Worm (Caenorhabditis elegans): ENCODE data around the gene T07A9.12.

DNA sequence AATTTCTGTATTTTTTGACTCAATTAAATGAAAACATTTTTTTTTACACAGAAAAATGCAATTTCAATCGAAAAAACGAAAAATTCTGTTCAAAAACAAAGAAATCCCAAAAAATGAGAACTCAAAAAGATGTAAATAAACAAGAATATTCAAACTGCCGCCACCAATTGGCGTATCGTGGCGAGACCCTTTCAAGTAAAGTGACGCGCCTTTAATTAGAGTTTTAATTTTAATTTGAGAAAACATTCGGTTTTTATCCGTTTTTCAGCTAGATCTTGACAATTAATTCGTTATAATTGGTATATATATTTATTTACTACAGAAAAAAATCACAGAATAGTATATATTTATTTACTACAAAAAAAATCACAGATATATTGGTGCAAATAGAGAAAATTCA is 31.1 kb upstream of the T07A9.12 start:
- TF ChIP-seq med-1 (GFP tag; optimal IDR thresholded peaks at IDR 0.05; ENCODE audit: insufficient read depth) (no peak), flt-1 (GFP tag; IDR thresholded peaks at IDR 0.05) (no peak), klf-2 (GFP tag; conservative IDR thresholded peaks at IDR 0.05) (no peak), ztf-29 (GFP tag; IDR thresholded peaks at IDR 0.05) (no peak), tab-1 (GFP tag; IDR thresholded peaks at IDR 0.05) (no peak), ztf-23 (GFP tag; IDR thresholded peaks at IDR 0.05) (no peak)

Measured in whole organism, midembryonic.